Worm (Caenorhabditis elegans): ENCODE results near the gene ceph-41.

ceph-41 gene

DNA sequence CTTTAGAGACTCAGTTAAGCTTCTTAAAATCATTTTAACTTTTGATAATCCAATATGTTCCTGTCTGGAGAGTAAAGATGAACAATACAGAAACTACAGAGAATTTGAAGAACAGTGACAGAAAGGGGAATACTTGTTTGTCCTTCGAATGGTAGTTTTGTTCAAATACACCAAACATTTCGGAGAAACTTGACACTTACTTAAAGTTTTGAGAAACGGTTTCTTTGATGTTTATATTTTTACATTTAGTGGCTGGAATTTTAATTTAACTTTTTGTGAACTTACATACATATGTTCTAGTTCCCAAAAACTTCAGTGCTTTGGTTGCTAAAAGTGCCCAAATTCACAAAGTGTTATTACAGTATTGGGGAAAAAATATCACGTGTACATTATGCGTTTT lies 30.2 kb downstream of the ceph-41 start, which contains the start of gene B0218.5:
B0218.5 (minus strand) TSS at position 101 of the 400 bp plus-strand sequence.
- no peak for TF ChIP-seq hlh-30 (tag; optimal IDR thresholded peaks at IDR 0.05; ENCODE audit: insufficient read depth)
- TF ChIP-seq ceh-24 (tag; optimal IDR thresholded peaks at IDR 0.05), result no peak
- TF ChIP-seq npax-4 (tag; optimal IDR thresholded peaks at IDR 0.05), result no peak
- TF ChIP-seq sox-2 (GFP tag; IDR thresholded peaks at IDR 0.05), result no peak

DNA sequence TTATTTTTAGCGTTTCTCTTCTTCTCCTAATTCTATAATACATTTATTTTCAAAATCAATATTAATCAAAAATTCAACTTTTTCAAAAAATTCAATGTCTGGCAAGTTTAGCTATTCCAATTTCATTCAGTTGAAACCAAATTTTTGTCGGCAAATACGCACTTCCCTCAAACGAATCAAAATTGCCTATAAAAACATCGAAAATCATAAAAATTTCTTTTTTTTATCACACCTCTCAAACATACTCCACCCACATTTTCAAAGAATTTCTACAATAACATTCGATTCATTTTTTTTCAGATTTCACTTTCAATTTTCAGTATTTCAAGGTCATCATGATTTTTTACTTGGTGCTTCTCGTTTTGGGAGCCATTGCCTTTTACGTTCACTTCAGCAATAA lies 32.1 kb downstream of the ceph-41 start, which contains the start of gene faah-1:
faah-1 (plus strand) TSS at position 301 of the 400 bp plus-strand sequence.
- TF ChIP-seq pat-9 (tag; optimal IDR thresholded peaks at IDR 0.05), result no peak
- no peak for TF ChIP-seq elt-4 (tag; optimal IDR thresholded peaks at IDR 0.05)
- no peak for TF ChIP-seq ceh-34 (tag; optimal IDR thresholded peaks at IDR 0.05)
- no peak for TF ChIP-seq T23F11.4 (GFP tag; optimal IDR thresholded peaks at IDR 0.05)
- no peak for TF ChIP-seq ceh-45 (GFP tag; IDR thresholded peaks at IDR 0.05)
- TF ChIP-seq pros-1 (tag; optimal IDR thresholded peaks at IDR 0.05), result no peak
- no peak for TF ChIP-seq nhr-232 (tag; optimal IDR thresholded peaks at IDR 0.05)
- no peak for TF ChIP-seq syd-9 (tag; optimal IDR thresholded peaks at IDR 0.05)
- no peak for TF ChIP-seq ttx-3 (tag; optimal IDR thresholded peaks at IDR 0.05)
- no peak for TF ChIP-seq hlh-30 (tag; optimal IDR thresholded peaks at IDR 0.05; ENCODE audit: insufficient read depth)
- no peak for TF ChIP-seq Y22D7AL.16 (tag; optimal IDR thresholded peaks at IDR 0.05)
- no peak for TF ChIP-seq hlh-15 (tag; optimal IDR thresholded peaks at IDR 0.05)
- no peak for TF ChIP-seq hlh-13 (GFP tag; optimal IDR thresholded peaks at IDR 0.05)
- TF ChIP-seq ceh-18 (tag; optimal IDR thresholded peaks at IDR 0.05), result no peak
- TF ChIP-seq madf-2 (tag; optimal IDR thresholded peaks at IDR 0.05), result no peak

DNA sequence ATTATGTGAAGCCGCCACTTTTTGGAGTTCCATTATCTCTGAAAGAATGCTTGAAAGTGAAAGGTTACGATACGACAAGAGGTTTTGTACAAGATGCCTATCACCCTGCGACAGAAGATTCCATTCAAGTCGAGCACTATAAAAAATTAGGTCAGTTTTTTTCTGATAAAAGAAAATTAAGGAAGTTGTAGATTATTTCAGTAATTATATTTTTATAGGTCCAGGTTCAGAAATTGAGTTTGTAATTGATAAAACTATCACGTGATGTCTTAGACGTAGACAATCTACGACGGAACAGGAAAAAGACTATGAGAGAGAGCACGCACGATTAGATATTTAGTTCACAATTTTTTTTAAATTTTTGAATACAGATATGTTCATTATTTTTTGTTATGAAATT lies 33.0 kb downstream of the ceph-41 start:
- TF ChIP-seq ztf-16 (tag; optimal IDR thresholded peaks at IDR 0.05) (no peak), fkh-6 (tag; optimal IDR thresholded peaks at IDR 0.05) (no peak), gmeb-2 (tag; optimal IDR thresholded peaks at IDR 0.05) (no peak), pha-2 (tag; optimal IDR thresholded peaks at IDR 0.05) (no peak), unc-55 (GFP tag; optimal IDR thresholded peaks at IDR 0.05) (no peak), nhr-232 (tag; optimal IDR thresholded peaks at IDR 0.05) (no peak), lim-6 (tag; optimal IDR thresholded peaks at IDR 0.05) (no peak), tbx-7 (tag; optimal IDR thresholded peaks at IDR 0.05) (no peak), K02D7.2 (tag; optimal IDR thresholded peaks at IDR 0.05) (no peak), fax-1 (tag; optimal IDR thresholded peaks at IDR 0.05) (no peak), zip-5 (tag; optimal IDR thresholded peaks at IDR 0.05) (no peak), sox-4 (tag; optimal IDR thresholded peaks at IDR 0.05) (no peak), elt-4 (tag; optimal IDR thresholded peaks at IDR 0.05) (no peak), ceh-48 (tag; optimal IDR thresholded peaks at IDR 0.05) (no peak), ceh-45 (GFP tag; IDR thresholded peaks at IDR 0.05) (no peak), C08G9.2 (tag; optimal IDR thresholded peaks at IDR 0.05) (no peak), unc-42 (tag; optimal IDR thresholded peaks at IDR 0.05) (no peak)

DNA sequence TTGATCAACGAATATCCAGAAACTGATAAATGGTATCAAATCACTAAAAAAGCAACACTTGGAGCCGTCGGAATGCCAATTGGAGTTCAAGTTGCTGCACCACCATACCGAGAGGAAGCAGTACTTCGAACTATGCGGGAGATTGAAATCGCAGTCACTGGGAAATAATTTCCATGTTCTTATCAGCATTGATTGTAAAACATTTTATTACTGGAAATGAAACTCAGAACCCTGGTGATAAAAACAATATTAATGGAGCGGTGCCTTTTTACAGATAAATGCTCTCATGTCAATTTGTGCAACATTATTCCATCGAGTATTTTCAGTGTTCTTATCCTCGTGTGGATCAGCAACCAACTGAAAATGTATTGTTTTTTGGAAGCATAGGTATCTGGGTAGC lies 34.8 kb downstream of the ceph-41 start:
- no peak for TF ChIP-seq ceh-45 (GFP tag; IDR thresholded peaks at IDR 0.05)
- TF ChIP-seq che-1 (tag; optimal IDR thresholded peaks at IDR 0.05), result no peak
- TF ChIP-seq ceh-34 (tag; optimal IDR thresholded peaks at IDR 0.05), result no peak
- no peak for TF ChIP-seq zip-5 (tag; optimal IDR thresholded peaks at IDR 0.05)
- TF ChIP-seq lim-6 (tag; optimal IDR thresholded peaks at IDR 0.05), result no peak
- no peak for TF ChIP-seq ahr-1 (tag; optimal IDR thresholded peaks at IDR 0.05)
- TF ChIP-seq ets-4 (tag; optimal IDR thresholded peaks at IDR 0.05), result no peak
- no peak for TF ChIP-seq pros-1 (tag; optimal IDR thresholded peaks at IDR 0.05)
- TF ChIP-seq sdc-2 (tag; optimal IDR thresholded peaks at IDR 0.05), result no peak

DNA sequence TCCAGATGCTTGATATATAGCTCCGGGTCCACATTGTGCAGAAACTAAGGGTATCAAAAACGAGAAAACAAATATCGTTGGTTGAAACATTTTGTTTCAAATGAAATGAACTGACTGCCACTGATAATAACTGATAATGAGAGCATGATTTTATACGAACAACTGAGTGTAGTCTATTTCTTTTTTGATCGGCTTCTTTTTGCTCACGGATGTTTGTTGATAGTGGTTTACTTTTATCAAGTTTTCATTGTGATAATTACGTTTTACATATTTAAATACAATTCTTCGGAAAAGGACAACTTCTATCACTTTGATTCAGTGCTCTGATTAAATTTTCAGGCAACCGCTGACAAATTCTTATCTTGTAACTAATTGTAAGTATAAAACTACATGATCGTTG lies 36.7 kb downstream of the ceph-41 start, which contains the start of gene clec-51:
clec-51 (minus strand) TSS at position 114 of the 400 bp plus-strand sequence.
- TF ChIP-seq ref-2 (tag; optimal IDR thresholded peaks at IDR 0.05) (no peak), che-1 (tag; optimal IDR thresholded peaks at IDR 0.05) (no peak), elt-2 (tag; optimal IDR thresholded peaks at IDR 0.05) (peak; percentile 4)

All from whole organism, late embryonic.